Worm (Caenorhabditis elegans) whole organism, L2 larva: ENCODE measurements around the gene C03H12.1.

Source experiments
- ceh-82 ChIP-seq: fragments of 150-350 bp; optimal IDR thresholded peaks from 2 replicates; lab custom pipeline; 2014; ENCODE audit warnings: missing biosample characterization, missing genetic modification characterization
- lin-13 ChIP-seq: fragments of 150-350 bp; optimal IDR thresholded peaks from 2 replicates; lab custom pipeline; 2014; ENCODE audit warnings: missing biosample characterization, missing genetic modification reagents, missing genetic modification characterization
- lin-39 ChIP-seq: fragments of 150-350 bp; optimal IDR thresholded peaks from 2 replicates; lab custom pipeline; 2014; ENCODE audit warnings: missing biosample characterization, missing genetic modification reagents, missing genetic modification characterization
- mab-5 ChIP-seq: fragments of 150-350 bp; optimal IDR thresholded peaks from 2 replicates; lab custom pipeline; 2014; ENCODE audit warnings: missing biosample characterization, missing genetic modification characterization
- unc-62 ChIP-seq: fragments of 150-350 bp; optimal IDR thresholded peaks from 2 replicates; lab custom pipeline; 2014; ENCODE audit warnings: missing biosample characterization, missing genetic modification reagents, missing genetic modification characterization
- ztf-4 ChIP-seq: fragments of 150-350 bp; optimal IDR thresholded peaks from 2 replicates; lab custom pipeline; 2014; ENCODE audit warnings: missing biosample characterization, missing genetic modification characterization

ce11 chrX:15704579-15705110 lies 15.4 kb downstream of the C03H12.1 start:
- TF ChIP-seq ztf-4 (tag; lab: Kevin White, UChicago): no peak
- no peak for TF ChIP-seq lin-13 (GFP tag; lab: Kevin White, UChicago)
- no peak for TF ChIP-seq unc-62 (GFP tag; lab: Kevin White, UChicago)
- no peak for TF ChIP-seq mab-5
- no peak for TF ChIP-seq lin-39 (tag; lab: Kevin White, UChicago)
- TF ChIP-seq ceh-82 (tag; lab: Kevin White, UChicago): no peak
